Worm (Caenorhabditis elegans) whole organism, L1 larva: Measurements from ENCODE around the gene acr-9.

Source experiments
- alr-1 ChIP-seq: fragments of 200-800 bp; sonication (Bioruptor generic); optimal IDR thresholded peaks from 2 replicates; lab custom pipeline; 2018; ENCODE audit warnings: borderline replicate concordance, mild to moderate bottlenecking, missing genetic modification characterization, missing compliant biosample characterization
- blmp-1 ChIP-seq: fragments of 150-350 bp; optimal IDR thresholded peaks from 2 replicates; lab custom pipeline; 2014; ENCODE audit warnings: missing biosample characterization, missing genetic modification characterization
- ceh-82 ChIP-seq, 3 experiments: fragments of 150-350 bp in 1 of 3; sonication (generic microtip) in 2 of 3; optimal IDR thresholded peaks; 2 replicates each; lab custom pipeline; 2014 to 2017; ENCODE audit warnings: missing biosample characterization in 3 of 3, missing genetic modification characterization in 3 of 3
- ceh-88 ChIP-seq: fragments of 200-800 bp; sonication (Bioruptor generic); IDR thresholded peaks from 2 replicates; pipeline ENCODE4 v1.3.6; 2022; ENCODE audit warnings: missing genetic modification characterization, missing compliant biosample characterization
- dpl-1 ChIP-seq, 3 experiments: fragments of 150-350 bp in 2 of 3; sonication (generic microtip) in 1 of 3; optimal IDR thresholded peaks; 2 replicates each; lab custom pipeline; 2014 to 2017; ENCODE audit warnings: missing biosample characterization in 3 of 3, missing genetic modification characterization in 3 of 3, missing genetic modification reagents in 3 of 3
- efl-1 ChIP-seq, 4 experiments: fragments of 150-350 bp; optimal IDR thresholded peaks in 3 of 4; peaks in 1 of 4; 1 replicate in 1 of 4; 2 replicates in 3 of 4; lab custom pipeline; 2014; ENCODE audit warnings: missing biosample characterization in 2 of 4, missing genetic modification characterization in 2 of 4, missing genetic modification reagents in 2 of 4
- egl-13 ChIP-seq: sonication (generic microtip); optimal IDR thresholded peaks from 2 replicates; lab custom pipeline; 2016; ENCODE audit warnings: missing genotype, missing genetic modification reagents, missing genetic modification characterization, missing compliant biosample characterization
- elt-2 ChIP-seq: sonication (generic microtip); optimal IDR thresholded peaks from 2 replicates; lab custom pipeline; 2016; ENCODE audit warnings: missing genetic modification characterization, mild to moderate bottlenecking, inconsistent platforms, missing compliant biosample characterization, missing genetic modification reagents
- elt-3 ChIP-seq, 6 experiments: fragments of 150-350 bp in 1 of 6; sonication (generic microtip); optimal IDR thresholded peaks; 2 replicates each; lab custom pipeline; 2017 to 2018; ENCODE audit warnings: missing biosample characterization in 6 of 6, missing genetic modification characterization in 6 of 6, inconsistent platforms in 1 of 6
- fkh-8 ChIP-seq: sonication (generic microtip); optimal IDR thresholded peaks from 2 replicates; lab custom pipeline; 2016; ENCODE audit warnings: mild to moderate bottlenecking, missing genetic modification characterization, missing compliant biosample characterization
- lin-14 ChIP-seq: fragments of 200-800 bp; sonication (Bioruptor generic); optimal IDR thresholded peaks from 2 replicates; lab custom pipeline; 2018; ENCODE audit warnings: mild to moderate bottlenecking, missing genetic modification characterization, moderate library complexity, missing compliant biosample characterization
- lin-35 ChIP-seq, 2 experiments: fragments of 150-350 bp; optimal IDR thresholded peaks; 2 replicates each; lab custom pipeline; 2014; ENCODE audit warnings: missing biosample characterization in 2 of 2, missing genetic modification characterization in 2 of 2, missing genetic modification reagents in 2 of 2
- lsy-2 ChIP-seq, 2 experiments: fragments of 150-350 bp; optimal IDR thresholded peaks; 2 replicates each; lab custom pipeline; 2014; ENCODE audit warnings: missing biosample characterization in 2 of 2, missing genetic modification characterization in 2 of 2
- mdl-1 ChIP-seq, 2 experiments: fragments of 150-350 bp; optimal IDR thresholded peaks; 2 replicates each; lab custom pipeline; 2014 to 2017; ENCODE audit warnings: missing biosample characterization in 2 of 2, missing genetic modification characterization in 2 of 2, inconsistent platforms in 1 of 2
- mef-2 ChIP-seq: fragments of 150-350 bp; optimal IDR thresholded peaks from 2 replicates; lab custom pipeline; 2014; ENCODE audit warnings: missing biosample characterization, missing genetic modification characterization
- mep-1 ChIP-seq: fragments of 150-350 bp; optimal IDR thresholded peaks from 2 replicates; lab custom pipeline; 2014; ENCODE audit warnings: missing biosample characterization, missing genetic modification characterization
- nhr-20 ChIP-seq: sonication (generic microtip); optimal IDR thresholded peaks from 2 replicates; lab custom pipeline; 2016; ENCODE audit warnings: mild to moderate bottlenecking, missing genetic modification characterization, missing compliant biosample characterization
- nhr-47 ChIP-seq: sonication (generic microtip); optimal IDR thresholded peaks from 2 replicates; lab custom pipeline; 2016; ENCODE audit warnings: mild to moderate bottlenecking, missing genetic modification characterization, moderate library complexity, missing compliant biosample characterization
- nhr-76 ChIP-seq: sonication (generic microtip); optimal IDR thresholded peaks from 2 replicates; lab custom pipeline; 2017; ENCODE audit warnings: missing biosample characterization, missing genetic modification characterization
- nhr-77 ChIP-seq: fragments of 150-350 bp; optimal IDR thresholded peaks from 2 replicates; lab custom pipeline; 2014; ENCODE audit warnings: missing biosample characterization, missing genetic modification characterization
- nhr-85 ChIP-seq: sonication (generic microtip); peaks from one replicate; lab custom pipeline; 2016; ENCODE audit warnings: missing genetic modification characterization, inconsistent platforms, missing compliant biosample characterization
- nhr-90 ChIP-seq: sonication (generic microtip); optimal IDR thresholded peaks from 2 replicates; lab custom pipeline; 2016; ENCODE audit warnings: mild to moderate bottlenecking, missing genetic modification characterization, missing compliant biosample characterization; ENCODE audit not compliant: poor library complexity
- pag-3 ChIP-seq: sonication (generic microtip); optimal IDR thresholded peaks from 2 replicates; lab custom pipeline; 2017; ENCODE audit warnings: missing genetic modification characterization, mild to moderate bottlenecking, missing compliant biosample characterization, antibody characterized with exemption, borderline replicate concordance; ENCODE audit not compliant: insufficient read depth
- pax-3 ChIP-seq: fragments of 200-800 bp; sonication (Bioruptor generic); optimal IDR thresholded peaks from 2 replicates; lab custom pipeline; 2018; ENCODE audit warnings: mild to moderate bottlenecking, missing genetic modification characterization, moderate library complexity, missing compliant biosample characterization
- rnt-1 ChIP-seq: sonication (generic microtip); optimal IDR thresholded peaks from 2 replicates; lab custom pipeline; 2016; ENCODE audit warnings: mild to moderate bottlenecking, missing genetic modification characterization, moderate library complexity, missing compliant biosample characterization
- skn-1 ChIP-seq: fragments of 150-350 bp; optimal IDR thresholded peaks from 2 replicates; lab custom pipeline; 2014; ENCODE audit warnings: missing biosample characterization, missing genetic modification characterization
- snpc-4 ChIP-seq: fragments of 150-350 bp; optimal IDR thresholded peaks from 2 replicates; lab custom pipeline; 2014; ENCODE audit warnings: missing biosample characterization, missing genetic modification characterization
- snu-23 ChIP-seq: sonication (generic microtip); optimal IDR thresholded peaks from 2 replicates; lab custom pipeline; 2016; ENCODE audit warnings: missing genetic modification characterization, missing compliant biosample characterization
- swsn-7 ChIP-seq: sonication (generic microtip); optimal IDR thresholded peaks from 2 replicates; lab custom pipeline; 2016; ENCODE audit warnings: missing genetic modification characterization, missing compliant biosample characterization
- tbx-2 ChIP-seq: sonication (generic microtip); optimal IDR thresholded peaks from 2 replicates; lab custom pipeline; 2016; ENCODE audit warnings: missing genetic modification characterization, missing compliant biosample characterization
- unc-86 ChIP-seq: sonication (generic microtip); optimal IDR thresholded peaks from 2 replicates; lab custom pipeline; 2016; ENCODE audit warnings: missing genetic modification characterization, missing compliant biosample characterization
- xbp-1 ChIP-seq: sonication (generic microtip); optimal IDR thresholded peaks from 2 replicates; lab custom pipeline; 2016; ENCODE audit warnings: missing genetic modification characterization, missing compliant biosample characterization
- zip-4 ChIP-seq: fragments of 200-800 bp; sonication (Bioruptor generic); optimal IDR thresholded peaks from 2 replicates; lab custom pipeline; 2018; ENCODE audit warnings: mild to moderate bottlenecking, missing genetic modification characterization, moderate library complexity, missing compliant biosample characterization
- ztf-11 ChIP-seq, 2 experiments: sonication (generic microtip); optimal IDR thresholded peaks; 2 replicates each; lab custom pipeline; 2016 to 2017; ENCODE audit warnings: missing genetic modification characterization in 2 of 2, missing biosample characterization in 1 of 2, missing compliant biosample characterization in 1 of 2

Gene acr-9

DNA sequence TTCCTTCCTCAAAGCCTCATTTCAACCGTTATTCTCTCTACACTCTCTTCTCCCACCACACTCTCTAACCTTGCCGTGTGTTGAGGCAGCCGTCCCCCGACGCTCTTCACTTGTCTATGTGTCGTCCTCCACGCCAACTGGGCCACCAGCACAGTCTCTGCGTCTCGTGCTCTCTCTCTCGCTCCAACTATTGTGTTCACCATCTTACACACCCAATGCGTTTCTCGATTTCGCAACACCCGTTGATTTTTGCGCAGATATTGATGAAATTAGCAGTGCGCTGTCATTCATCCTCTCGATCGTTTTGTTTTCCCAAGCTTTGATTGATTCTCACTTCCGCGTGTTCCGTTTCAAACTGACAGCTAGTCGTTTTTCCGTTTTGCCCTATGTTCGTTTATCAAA is 40.4 kb upstream of the acr-9 start (continued):
- TF ChIP-seq pag-3, result no peak
- TF ChIP-seq xbp-1 (tag; lab: Kevin White, UChicago), result peak; percentile 8
- TF ChIP-seq egl-13 (tag; lab: Kevin White, UChicago), result no peak
- TF ChIP-seq lin-14, result peak; percentile 91
- peak; percentile 68 for TF ChIP-seq rnt-1
- peak; percentile 31 for TF ChIP-seq snpc-4 (tag; lab: Kevin White, UChicago)
- TF ChIP-seq ceh-88 (GFP tag; lab: Robert Waterston, UW), result no peak
- peak; percentile 60 for TF ChIP-seq nhr-47
- peak; percentile 57 for TF ChIP-seq tbx-2
- no peak for TF ChIP-seq elt-3 (tag; optimal IDR thresholded peaks at IDR 0.05; lab: Kevin White, UChicago)
- TF ChIP-seq nhr-20, result peak; percentile 64
- peak; percentile 59 for TF ChIP-seq skn-1 (tag; lab: Kevin White, UChicago)
- TF ChIP-seq blmp-1, result peak; percentile 44
- peak in 1 of 2 experiments; percentile 28 for TF ChIP-seq mdl-1 (tag; optimal IDR thresholded peaks at IDR 0.05; lab: Kevin White, UChicago)
- TF ChIP-seq unc-86 (tag; lab: Kevin White, UChicago), result peak; percentile 37

DNA sequence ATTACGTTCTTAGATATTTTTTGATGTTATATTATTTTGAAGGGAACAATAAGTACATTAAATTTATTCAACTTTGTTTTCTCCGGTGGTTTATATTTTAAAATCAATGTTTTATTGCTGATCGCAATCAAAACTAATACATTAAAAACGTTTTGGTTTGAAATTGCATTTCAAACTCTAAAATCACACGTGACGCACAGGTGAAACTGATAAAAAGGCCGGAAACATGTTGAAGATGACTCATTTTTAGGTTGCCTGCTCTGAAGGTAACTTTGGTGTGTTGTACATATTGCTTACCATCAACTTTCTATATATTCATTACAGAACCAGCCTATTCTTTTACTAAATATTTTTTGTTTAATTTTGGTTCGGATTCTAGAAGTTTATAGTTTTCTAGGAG is 39.0 kb upstream of the acr-9 start:
- TF ChIP-seq elt-2 (tag; lab: Kevin White, UChicago) (peak; percentile 50), lin-35 (GFP tag; optimal IDR thresholded peaks at IDR 0.05; lab: Kevin White, UChicago) (peak in 1 of 2 experiments; percentile 15), dpl-1 (GFP tag; optimal IDR thresholded peaks at IDR 0.05; lab: Kevin White, UChicago) (no peak), fkh-8 (no peak)

DNA sequence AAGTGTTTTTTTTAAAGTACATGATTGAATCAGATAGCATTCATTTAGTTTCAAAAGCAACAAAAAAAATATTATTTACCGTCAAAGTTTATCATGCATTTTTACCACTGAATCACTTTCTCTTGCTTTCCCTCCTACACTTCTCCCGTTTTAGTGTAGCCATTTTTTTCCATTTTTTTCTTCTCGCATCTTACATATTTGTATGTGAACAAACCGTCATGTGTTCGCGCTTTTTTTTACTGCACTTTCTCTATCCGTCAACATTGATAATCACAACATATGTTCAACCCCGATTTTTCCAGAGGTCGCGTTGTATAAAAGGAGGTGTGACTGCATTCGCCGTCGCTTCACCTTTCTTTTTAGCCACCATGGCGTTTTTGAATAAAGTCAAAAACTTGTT is 30.2 kb upstream of the acr-9 start, which contains the start of gene gck-4:
Gene gck-4, plus strand, starts transcription at position 301 of the 400 bp plus-strand sequence.
- no peak for TF ChIP-seq pax-3 (tag; lab: Kevin White, UChicago)
- TF ChIP-seq blmp-1, result peak; percentile 21

DNA sequence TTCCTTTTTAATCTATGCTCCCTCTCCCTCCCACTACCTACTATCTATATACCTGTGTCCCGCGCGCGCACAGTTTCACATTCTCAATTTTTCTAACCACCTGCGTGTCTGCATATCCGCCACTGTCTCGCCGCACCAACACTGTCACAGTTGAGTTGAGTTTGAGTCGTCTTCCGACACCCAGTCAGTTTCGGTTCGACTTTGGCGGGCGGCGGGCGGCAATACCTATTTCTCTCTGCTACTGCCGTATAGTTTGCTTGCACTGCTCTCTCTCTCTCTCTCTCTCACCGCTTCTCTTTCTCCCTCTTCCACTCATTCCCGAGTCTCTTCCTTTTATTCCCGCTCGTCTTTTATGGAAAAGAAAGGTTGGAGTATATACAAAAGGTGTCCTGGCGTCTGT is 28.7 kb upstream of the acr-9 start:
- peak; percentile 77 for TF ChIP-seq lin-14
- no peak for TF ChIP-seq alr-1 (tag; lab: Kevin White, UChicago)
- peak in 1 of 2 experiments; percentile 20 for TF ChIP-seq efl-1 (optimal IDR thresholded peaks at IDR 0.05; lab: Kevin White, UChicago)
- peak in 1 of 2 experiments; percentile 41 for TF ChIP-seq efl-1 (GFP tag; optimal IDR thresholded peaks at IDR 0.05 in 1 of 2; lab: Kevin White, UChicago)
- TF ChIP-seq nhr-77, result peak; percentile 34
- TF ChIP-seq mdl-1 (tag; optimal IDR thresholded peaks at IDR 0.05; lab: Kevin White, UChicago), result peak in 1 of 2 experiments; percentile 6
- TF ChIP-seq skn-1 (tag; lab: Kevin White, UChicago), result peak; percentile 1
- no peak for TF ChIP-seq zip-4
- peak; percentile 28 for TF ChIP-seq swsn-7 (tag; lab: Kevin White, UChicago)
- TF ChIP-seq ceh-82 (tag; optimal IDR thresholded peaks at IDR 0.05; lab: Kevin White, UChicago), result peak in 1 of 3 experiments; percentile 30
- peak; percentile 25 to 32 for TF ChIP-seq lsy-2 (tag; optimal IDR thresholded peaks at IDR 0.05; lab: Kevin White, UChicago)
- TF ChIP-seq lin-35 (GFP tag; optimal IDR thresholded peaks at IDR 0.05; lab: Kevin White, UChicago), result peak in 1 of 2 experiments; percentile 27
- peak; percentile 80 for TF ChIP-seq nhr-85 (tag; lab: Kevin White, UChicago)
- peak; percentile 36 for TF ChIP-seq snu-23 (GFP tag; lab: Kevin White, UChicago)
- no peak for TF ChIP-seq nhr-76
- TF ChIP-seq nhr-90 (tag; lab: Kevin White, UChicago), result peak; percentile 4
- TF ChIP-seq mep-1 (tag; lab: Kevin White, UChicago), result peak; percentile 45
- no peak for TF ChIP-seq unc-86 (tag; lab: Kevin White, UChicago)
- TF ChIP-seq nhr-47, result peak; percentile 17
- no peak for TF ChIP-seq mef-2 (tag; lab: Kevin White, UChicago)
- TF ChIP-seq nhr-20, result peak; percentile 43
- TF ChIP-seq blmp-1, result peak; percentile 59
- TF ChIP-seq pag-3, result no peak
- peak in 1 of 2 experiments; percentile 16 for TF ChIP-seq ztf-11 (tag; optimal IDR thresholded peaks at IDR 0.05; lab: Kevin White, UChicago)
